Worm (Caenorhabditis elegans): ENCODE results near the gene W08F4.5.
"Not testable (repeated sequence)": the region's sequence is repeated elsewhere in the genome, so short reads cannot be mapped to it uniquely, and the experiment has no call there.

Gene W08F4.5

DNA sequence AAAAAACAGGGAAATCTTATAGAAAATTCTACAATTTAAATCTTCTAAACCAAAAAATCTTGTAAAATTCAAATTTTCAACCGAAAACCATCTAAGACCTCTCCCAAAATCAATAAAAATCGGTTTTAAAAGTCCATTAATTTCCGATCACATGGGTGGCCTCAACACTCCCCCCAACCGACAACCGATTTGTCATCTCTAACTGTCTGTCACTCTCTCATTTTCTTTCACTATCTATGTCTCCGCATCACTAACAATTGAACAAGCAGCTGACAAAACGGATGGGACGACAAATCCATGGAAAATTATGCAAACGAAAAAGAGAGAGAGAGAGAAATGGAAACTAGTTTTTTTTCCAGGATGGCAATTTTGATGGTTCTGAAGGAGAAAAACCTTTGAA is 34.3 kb upstream of the W08F4.5 start:
- TF ChIP-seq ceh-43 (GFP tag; optimal IDR thresholded peaks at IDR 0.05), result no peak
- peak; percentile 1 for TF ChIP-seq lsy-2 (tag; optimal IDR thresholded peaks at IDR 0.05)
- peak; percentile 3 for TF ChIP-seq unc-120 (tag; optimal IDR thresholded peaks at IDR 0.05; ENCODE audit: poor library complexity, severe bottlenecking)
- TF ChIP-seq mab-5 (tag; optimal IDR thresholded peaks at IDR 0.05), result peak; percentile 79
- TF ChIP-seq nhr-2 (tag; optimal IDR thresholded peaks at IDR 0.05), result no peak
- peak; percentile 76 for TF ChIP-seq ces-1 (GFP tag; optimal IDR thresholded peaks at IDR 0.05)
- TF ChIP-seq hlh-1 (tag; optimal IDR thresholded peaks at IDR 0.05), result peak; percentile 90
- TF ChIP-seq unc-62 (GFP tag; optimal IDR thresholded peaks at IDR 0.05), result peak; percentile 95
- no peak for TF ChIP-seq M03D4.4 (tag; optimal IDR thresholded peaks at IDR 0.05)

DNA sequence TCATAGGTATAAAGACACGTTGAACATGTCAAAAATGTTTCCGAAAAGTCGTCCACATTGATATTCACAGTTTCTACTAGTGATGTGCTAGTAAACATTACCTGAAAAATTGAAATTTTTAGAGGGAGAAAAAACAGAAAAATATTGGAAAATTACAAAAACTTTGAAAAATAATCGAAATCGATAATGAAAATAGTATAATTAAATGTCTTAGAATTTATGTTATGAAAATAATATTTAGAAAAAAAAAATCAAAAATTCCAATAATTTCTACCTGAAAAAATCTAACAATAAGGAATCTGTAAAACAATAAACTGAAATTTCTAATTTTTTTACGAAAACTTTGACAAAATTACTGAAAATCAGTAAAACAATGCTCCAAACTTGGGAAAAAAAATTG is 33.3 kb upstream of the W08F4.5 start, which contains the start of gene nhl-3:
nhl-3 (minus strand) TSS at position 101 of the 400 bp plus-strand sequence.
- no peak for TF ChIP-seq ceh-83 (GFP tag; optimal IDR thresholded peaks at IDR 0.05)

ce11 chrII:601305-601704 is 32.6 kb upstream of the W08F4.5 start:
- TF ChIP-seq bed-3 (GFP tag; optimal IDR thresholded peaks at IDR 0.05) (no peak), ces-1 (GFP tag; optimal IDR thresholded peaks at IDR 0.05) (peak; percentile 32), pha-4 (tag; optimal IDR thresholded peaks at IDR 0.05) (peak; percentile 51)

DNA sequence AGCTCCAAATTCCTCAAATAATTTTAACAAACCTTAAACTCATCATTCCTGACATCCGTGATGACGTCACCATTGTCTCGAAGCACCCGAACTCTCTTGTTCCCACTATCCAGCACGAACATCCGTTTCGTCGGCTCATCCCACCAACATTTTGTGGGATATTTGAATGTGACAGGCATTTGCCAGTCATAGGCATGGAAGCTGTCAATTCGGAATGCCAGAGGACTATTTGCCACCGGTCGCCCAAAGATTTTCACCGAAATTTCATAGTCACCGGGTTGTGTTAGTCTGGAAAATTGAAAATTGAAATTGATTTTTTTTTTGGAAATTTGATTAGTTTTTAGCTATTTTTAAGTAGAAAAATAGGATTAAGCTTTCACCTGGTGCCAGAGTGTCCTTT is 28.0 kb upstream of the W08F4.5 start:
- TF ChIP-seq lin-32 (GFP tag; optimal IDR thresholded peaks at IDR 0.05), result no peak

DNA sequence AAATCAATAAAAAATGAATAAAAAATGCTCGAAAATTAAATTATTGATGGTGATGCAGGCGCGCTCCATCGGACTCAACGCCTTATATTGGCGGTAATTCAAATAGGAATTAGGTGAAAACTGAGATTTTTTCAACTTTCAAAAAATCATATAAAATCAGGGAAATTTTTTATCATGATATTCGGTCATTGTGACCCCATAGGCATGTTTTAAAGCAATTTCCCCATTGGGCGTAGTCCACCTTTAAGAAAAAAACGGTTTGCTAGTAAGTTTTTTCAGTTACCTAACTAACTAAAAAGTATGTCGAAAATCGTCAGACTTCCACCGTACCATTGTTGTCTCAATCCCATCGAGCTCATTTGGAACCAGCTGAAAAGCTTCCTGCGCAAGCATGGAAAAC is 24.5 kb upstream of the W08F4.5 start, which contains the start of gene W08F4.1:
W08F4.1 (plus strand) TSS at position 301 of the 400 bp plus-strand sequence.
- not testable (repeated sequence) for TF ChIP-seq ces-1 (GFP tag; optimal IDR thresholded peaks at IDR 0.05); cnd-1 (tag; optimal IDR thresholded peaks at IDR 0.05); unc-120 (tag; optimal IDR thresholded peaks at IDR 0.05; ENCODE audit: poor library complexity, severe bottlenecking)

DNA sequence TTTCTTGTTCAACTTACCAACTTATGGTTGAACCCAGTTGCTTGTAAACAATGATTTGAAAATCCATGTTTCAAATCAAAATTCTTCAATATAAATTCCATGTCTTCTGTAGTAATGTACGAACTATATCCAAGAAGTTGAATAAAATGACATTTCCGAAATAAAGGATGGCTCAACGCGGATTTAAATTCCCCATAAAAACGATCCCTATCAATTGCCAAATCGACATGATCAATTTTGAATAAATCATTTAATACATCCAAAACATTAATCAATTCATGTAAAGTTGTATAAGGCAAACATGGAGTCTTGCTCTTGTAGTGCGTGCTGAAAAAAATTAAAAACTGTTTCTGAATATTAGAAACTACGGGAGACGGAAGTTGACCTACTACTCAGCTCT is 22.4 kb upstream of the W08F4.5 start, which contains the start of gene W08F4.10:
W08F4.10 (minus strand) TSS at position 101 of the 400 bp plus-strand sequence.
- no peak for TF ChIP-seq bed-3 (GFP tag; optimal IDR thresholded peaks at IDR 0.05)
- no peak for TF ChIP-seq unc-39 (tag; optimal IDR thresholded peaks at IDR 0.05)
- no peak for TF ChIP-seq M03D4.4 (tag; optimal IDR thresholded peaks at IDR 0.05)

- TF ChIP-seq pha-4 (tag; optimal IDR thresholded peaks at IDR 0.05) (no peak), elt-3 (tag; optimal IDR thresholded peaks at IDR 0.05) (no peak), drap-1 (GFP tag; optimal IDR thresholded peaks at IDR 0.05) (no peak), ces-1 (GFP tag; optimal IDR thresholded peaks at IDR 0.05) (no peak), cnd-1 (tag; optimal IDR thresholded peaks at IDR 0.05) (no peak), unc-120 (tag; optimal IDR thresholded peaks at IDR 0.05; ENCODE audit: poor library complexity, severe bottlenecking) (no peak), M03D4.4 (tag; optimal IDR thresholded peaks at IDR 0.05) (no peak), flh-1 (GFP tag; optimal IDR thresholded peaks at IDR 0.05) (no peak), snpc-4 (tag; optimal IDR thresholded peaks at IDR 0.05) (no peak)
These were observed 18.9 kb upstream of the W08F4.5 start, which contains the start of gene fbxb-34 for ce11 chrII:587533-587932. TSS of gene fbxb-34 (plus strand) at chrII:587833.

ce11 chrII:584321-584848 is 15.7 kb upstream of the W08F4.5 start, which contains the start of the genes W08F4.12 and W08F4.13:
TSS of gene W08F4.12 (minus strand) at chrII:584421.
TSS of gene W08F4.13 (plus strand) at chrII:584798.
- no peak for TF ChIP-seq elt-3 (tag; optimal IDR thresholded peaks at IDR 0.05)
- TF ChIP-seq zip-8 (tag; optimal IDR thresholded peaks at IDR 0.05), result no peak
- no peak for TF ChIP-seq mls-2 (tag; optimal IDR thresholded peaks at IDR 0.05)

ce11 chrII:582649-583048 is 14.0 kb upstream of the W08F4.5 start, which contains the start of gene fbxb-14:
TSS of gene fbxb-14 (minus strand) at chrII:582749.
- TF ChIP-seq ces-1 (GFP tag; optimal IDR thresholded peaks at IDR 0.05) (no peak), ceh-83 (GFP tag; optimal IDR thresholded peaks at IDR 0.05) (no peak), M03D4.4 (tag; optimal IDR thresholded peaks at IDR 0.05) (no peak), ztf-11 (tag; optimal IDR thresholded peaks at IDR 0.05) (no peak), flh-1 (GFP tag; optimal IDR thresholded peaks at IDR 0.05) (no peak), cnd-1 (tag; optimal IDR thresholded peaks at IDR 0.05) (no peak), nhr-12 (tag; optimal IDR thresholded peaks at IDR 0.05) (no peak), unc-120 (tag; optimal IDR thresholded peaks at IDR 0.05; ENCODE audit: poor library complexity, severe bottlenecking) (no peak), nhr-28 (tag; optimal IDR thresholded peaks at IDR 0.05) (no peak)
